Fruit fly (Drosophila melanogaster) whole organism, embryonic: ENCODE results near the gene CG7611.

Experiments
- Abd-B ChIP-seq: fragments of 200-800 bp; sonication (Bioruptor generic); optimal IDR thresholded peaks from 2 replicates; lab custom pipeline; 2018; ENCODE audit warnings: missing biosample characterization, mild to moderate bottlenecking, missing genetic modification characterization, moderate library complexity
- Atf3 ChIP-seq: fragments of 200-800 bp; sonication (Bioruptor generic); optimal IDR thresholded peaks from 3 replicates; lab custom pipeline; 2016; ENCODE audit warnings: missing biosample characterization, missing genetic modification characterization
- Awh ChIP-seq: fragments of 200-800 bp; sonication (Bioruptor generic); IDR thresholded peaks from 2 replicates; pipeline ENCODE4, ENCODE4 v1.3.6; 2022; ENCODE audit warnings: missing biosample characterization, missing genetic modification characterization
- B-H2 ChIP-seq: fragments of 200-800 bp; sonication (Bioruptor generic); optimal IDR thresholded peaks from 2 replicates; lab custom pipeline; 2018; ENCODE audit warnings: missing biosample characterization, mild to moderate bottlenecking, missing genetic modification characterization
- CG10543 ChIP-seq: fragments of 200-800 bp; sonication (Bioruptor generic); optimal IDR thresholded peaks from 3 replicates; lab custom pipeline; 2017; ENCODE audit warnings: missing biosample characterization, mild to moderate bottlenecking, missing genetic modification characterization, moderate library complexity
- CG10959 ChIP-seq: fragments of 200-800 bp; sonication (Bioruptor generic); IDR thresholded peaks from 2 replicates; pipeline ENCODE4 v1.3.6; 2022; ENCODE audit warnings: missing biosample characterization, missing genetic modification characterization
- CG10979 ChIP-seq: fragments of 200-800 bp; sonication (Bioruptor generic); optimal IDR thresholded peaks from 2 replicates; lab custom pipeline; 2018; ENCODE audit warnings: missing biosample characterization, mild to moderate bottlenecking, missing genetic modification characterization, moderate library complexity
- CG11504 ChIP-seq: fragments of 200-800 bp; sonication (Bioruptor generic); optimal IDR thresholded peaks from 3 replicates; lab custom pipeline; 2019; ENCODE audit warnings: missing biosample characterization, mild to moderate bottlenecking, missing genetic modification characterization, moderate library complexity
- CG11560 ChIP-seq: fragments of 200-800 bp; sonication (Bioruptor generic); IDR thresholded peaks from 3 replicates; pipeline ENCODE4 v1.3.6; 2022; ENCODE audit warnings: missing biosample characterization, missing genetic modification characterization
- CG12219 ChIP-seq: fragments of 200-800 bp; sonication (Bioruptor generic); optimal IDR thresholded peaks from 3 replicates; lab custom pipeline; 2018; ENCODE audit warnings: missing biosample characterization, mild to moderate bottlenecking, missing genetic modification characterization
- CG12236 ChIP-seq: fragments of 200-800 bp; sonication (Bioruptor generic); optimal IDR thresholded peaks from 2 replicates; lab custom pipeline; 2016; ENCODE audit warnings: missing biosample characterization, missing genetic modification characterization
- CG12942 ChIP-seq: fragments of 200-800 bp; sonication (Bioruptor generic); optimal IDR thresholded peaks from 3 replicates; lab custom pipeline; 2016; ENCODE audit warnings: missing biosample characterization, missing genetic modification characterization
- CG13424 ChIP-seq: fragments of 200-800 bp; sonication (Bioruptor generic); optimal IDR thresholded peaks from 2 replicates; lab custom pipeline; 2019; ENCODE audit warnings: missing biosample characterization, mild to moderate bottlenecking, missing genetic modification characterization, moderate library complexity
- CG14667 ChIP-seq: fragments of 200-800 bp; sonication (Bioruptor generic); IDR thresholded peaks from 2 replicates; pipeline ENCODE4 v1.3.6; 2022; ENCODE audit warnings: missing biosample characterization, missing genetic modification characterization
- CG15601 ChIP-seq: fragments of 200-800 bp; sonication (Bioruptor generic); optimal IDR thresholded peaks from 3 replicates; lab custom pipeline; 2019; ENCODE audit warnings: missing biosample characterization, mild to moderate bottlenecking, missing genetic modification characterization, moderate library complexity
- CG3065 ChIP-seq: fragments of 200-800 bp; sonication (Bioruptor generic); optimal IDR thresholded peaks from 2 replicates; lab custom pipeline; 2016; ENCODE audit warnings: missing biosample characterization, missing genetic modification characterization
- CG31365 ChIP-seq: fragments of 200-800 bp; sonication (Bioruptor generic); optimal IDR thresholded peaks from 2 replicates; lab custom pipeline; 2018; ENCODE audit warnings: missing biosample characterization, mild to moderate bottlenecking, missing genetic modification characterization
- CG3726 ChIP-seq: fragments of 200-800 bp; sonication (Bioruptor generic); IDR thresholded peaks from 3 replicates; pipeline ENCODE4, ENCODE4 v1.3.6; 2022; ENCODE audit warnings: missing biosample characterization, missing genetic modification characterization
- CG3995 ChIP-seq: fragments of 200-800 bp; sonication (Bioruptor generic); optimal IDR thresholded peaks from 3 replicates; lab custom pipeline; 2016; ENCODE audit warnings: missing biosample characterization, missing genetic modification characterization
- CG4707 ChIP-seq: fragments of 200-800 bp; sonication (Bioruptor generic); optimal IDR thresholded peaks from 2 replicates; lab custom pipeline; 2018; ENCODE audit warnings: missing biosample characterization, mild to moderate bottlenecking, missing genetic modification characterization, moderate library complexity
- CG6254 ChIP-seq: fragments of 200-800 bp; sonication (Bioruptor generic); optimal IDR thresholded peaks from 3 replicates; lab custom pipeline; 2017; ENCODE audit warnings: mild to moderate bottlenecking, missing biosample characterization, missing genetic modification reagents, missing genetic modification characterization
- CG7556 ChIP-seq: fragments of 200-800 bp; sonication (Bioruptor generic); optimal IDR thresholded peaks from 2 replicates; lab custom pipeline; 2017; ENCODE audit warnings: missing biosample characterization, mild to moderate bottlenecking, missing genetic modification characterization
- CG8388 ChIP-seq: fragments of 200-800 bp; sonication (Bioruptor generic); optimal IDR thresholded peaks from 2 replicates; lab custom pipeline; 2019; ENCODE audit warnings: missing biosample characterization, mild to moderate bottlenecking, missing genetic modification characterization, moderate library complexity
- CG9609 ChIP-seq: fragments of 200-800 bp; sonication (Bioruptor generic); optimal IDR thresholded peaks from 3 replicates; lab custom pipeline; 2016; ENCODE audit warnings: missing biosample characterization, missing genetic modification characterization
- D19A ChIP-seq: fragments of 200-800 bp; optimal IDR thresholded peaks from 3 replicates; lab custom pipeline; 2019; ENCODE audit warnings: missing biosample characterization, mild to moderate bottlenecking, missing genetic modification characterization, moderate library complexity
- Deaf1 ChIP-seq: fragments of 200-800 bp; optimal IDR thresholded peaks from 3 replicates; lab custom pipeline; 2019; ENCODE audit warnings: missing biosample characterization, mild to moderate bottlenecking, missing genetic modification characterization, moderate library complexity
- E2f1 ChIP-seq: fragments of 200-800 bp; sonication (Bioruptor generic); IDR thresholded peaks from 2 replicates; pipeline ENCODE4 v1.3.6; 2022; ENCODE audit warnings: missing biosample characterization, missing genetic modification characterization
- H2.0 ChIP-seq: fragments of 200-800 bp; sonication (Bioruptor generic); IDR thresholded peaks from 2 replicates; pipeline ENCODE4 v1.3.6; 2022; ENCODE audit warnings: missing biosample characterization, missing genetic modification characterization
- HmgZ ChIP-seq: fragments of 200-800 bp; sonication (Bioruptor generic); optimal IDR thresholded peaks from 2 replicates; lab custom pipeline; 2018; ENCODE audit warnings: missing biosample characterization, mild to moderate bottlenecking, missing genetic modification characterization
- Hmr ChIP-seq: fragments of 200-800 bp; sonication (Bioruptor generic); optimal IDR thresholded peaks from 3 replicates; lab custom pipeline; 2017; ENCODE audit warnings: mild to moderate bottlenecking, missing biosample characterization, missing genetic modification reagents, missing genetic modification characterization
- Jarid2 ChIP-seq: fragments of 200-800 bp; sonication (Bioruptor generic); optimal IDR thresholded peaks from 3 replicates; lab custom pipeline; 2017; ENCODE audit warnings: mild to moderate bottlenecking, missing biosample characterization, missing genetic modification reagents, missing genetic modification characterization
- Neu2 ChIP-seq: fragments of 200-800 bp; sonication (Bioruptor generic); optimal IDR thresholded peaks from 3 replicates; lab custom pipeline; 2016; ENCODE audit warnings: missing biosample characterization, missing genetic modification characterization, borderline replicate concordance
- Nf-YA ChIP-seq: fragments of 200-800 bp; sonication (Bioruptor generic); IDR thresholded peaks from 2 replicates; pipeline ENCODE4 v1.3.6; 2022; ENCODE audit warnings: missing biosample characterization, missing genetic modification characterization
- Oaz ChIP-seq: fragments of 200-800 bp; sonication (Bioruptor generic); IDR thresholded peaks from 2 replicates; pipeline ENCODE4 v1.3.6; 2022; ENCODE audit warnings: missing biosample characterization, missing genetic modification characterization
- Pdp1 ChIP-seq, 2 experiments: fragments of 200-800 bp; sonication (Bioruptor generic); optimal IDR thresholded peaks; 3 replicates each; lab custom pipeline; 2016; ENCODE audit warnings: missing biosample characterization in 2 of 2, missing genetic modification characterization in 2 of 2, mild to moderate bottlenecking in 1 of 2, moderate library complexity in 1 of 2
- Six4 ChIP-seq: fragments of 200-800 bp; sonication (Bioruptor generic); optimal IDR thresholded peaks from 2 replicates; lab custom pipeline; 2016; ENCODE audit warnings: missing biosample characterization, missing genetic modification characterization
- Sry-β ChIP-seq: fragments of 200-800 bp; sonication (Bioruptor generic); optimal IDR thresholded peaks from 2 replicates; lab custom pipeline; 2018; ENCODE audit warnings: missing biosample characterization, mild to moderate bottlenecking, missing genetic modification characterization, moderate library complexity
- TFAM ChIP-seq: fragments of 200-800 bp; sonication (Bioruptor generic); optimal IDR thresholded peaks from 2 replicates; lab custom pipeline; 2017; ENCODE audit warnings: missing biosample characterization, missing genetic modification characterization, inconsistent platforms
- bbx ChIP-seq: fragments of 200-800 bp; sonication (Bioruptor generic); IDR thresholded peaks from 2 replicates; pipeline ENCODE4 v1.3.6; 2022; ENCODE audit warnings: missing biosample characterization, missing genetic modification characterization; ENCODE audit not compliant: partially characterized antibody
- corto ChIP-seq: fragments of 200-800 bp; sonication (Bioruptor generic); optimal IDR thresholded peaks from 2 replicates; lab custom pipeline; 2016; ENCODE audit warnings: missing biosample characterization, mild to moderate bottlenecking, missing genetic modification characterization, moderate library complexity
- crol ChIP-seq: fragments of 200-800 bp; sonication (Bioruptor generic); IDR thresholded peaks from 2 replicates; pipeline ENCODE4 v1.3.6; 2022; ENCODE audit warnings: missing biosample characterization, missing genetic modification characterization
- fd3F ChIP-seq: fragments of 200-800 bp; sonication (Bioruptor generic); optimal IDR thresholded peaks from 2 replicates; lab custom pipeline; 2018; ENCODE audit warnings: missing biosample characterization, mild to moderate bottlenecking, missing genetic modification characterization, moderate library complexity
- gsb ChIP-seq: fragments of 200-800 bp; sonication (Bioruptor generic); IDR thresholded peaks from 2 replicates; pipeline ENCODE4 v1.3.6; 2022; ENCODE audit warnings: missing biosample characterization, missing genetic modification characterization
- kay ChIP-seq: fragments of 200-800 bp; sonication (Bioruptor generic); optimal IDR thresholded peaks from 2 replicates; lab custom pipeline; 2016; ENCODE audit warnings: missing biosample characterization, missing genetic modification characterization
- klu ChIP-seq: fragments of 200-800 bp; sonication (Bioruptor generic); IDR thresholded peaks from 2 replicates; pipeline ENCODE4 v1.3.6; 2022; ENCODE audit warnings: missing biosample characterization, missing genetic modification characterization
- repo ChIP-seq: fragments of 200-800 bp; sonication (Bioruptor generic); optimal IDR thresholded peaks from 2 replicates; lab custom pipeline; 2016; ENCODE audit warnings: missing biosample characterization, missing genetic modification characterization
- slp2 ChIP-seq: fragments of 200-800 bp; sonication (Bioruptor generic); optimal IDR thresholded peaks from 2 replicates; lab custom pipeline; 2016; ENCODE audit warnings: missing biosample characterization, missing genetic modification characterization
- sqz ChIP-seq: fragments of 200-800 bp; sonication (Bioruptor generic); optimal IDR thresholded peaks from 3 replicates; lab custom pipeline; 2018; ENCODE audit warnings: missing biosample characterization, mild to moderate bottlenecking, missing genetic modification characterization
- tio ChIP-seq: fragments of 200-800 bp; sonication (Bioruptor generic); optimal IDR thresholded peaks from 2 replicates; lab custom pipeline; 2017; ENCODE audit warnings: missing biosample characterization, missing genetic modification characterization, inconsistent platforms
- twi ChIP-seq: fragments of 200-800 bp; optimal IDR thresholded peaks from 2 replicates; lab custom pipeline; 2019; ENCODE audit warnings: missing biosample characterization, mild to moderate bottlenecking, missing genetic modification characterization, moderate library complexity
- zfh2 ChIP-seq: fragments of 200-800 bp; sonication (Bioruptor generic); optimal IDR thresholded peaks from 2 replicates; lab custom pipeline; 2016; ENCODE audit warnings: missing biosample characterization, missing genetic modification characterization

CG7611 gene

DNA sequence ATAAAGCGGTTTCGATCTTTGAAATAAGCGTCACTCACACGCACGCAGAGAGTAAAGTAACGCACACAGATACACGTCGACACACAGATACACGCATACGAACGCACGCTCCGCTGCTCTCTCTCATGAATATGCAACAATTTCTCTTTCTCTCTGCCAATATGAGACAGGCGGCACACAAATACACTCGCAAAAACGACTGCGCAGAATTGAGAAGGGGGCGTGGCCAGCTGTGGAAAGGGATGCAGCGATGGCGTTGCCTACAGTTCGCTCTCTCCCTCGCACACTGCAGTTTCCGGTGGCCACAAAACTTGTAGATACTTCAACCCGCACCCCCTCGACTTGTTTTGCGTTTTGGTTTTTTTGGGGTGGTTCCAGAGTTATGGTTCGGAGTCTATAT, 43.4 kb upstream of the CG7611 start (continued):
- TF ChIP-seq Hmr (no peak), sqz (GFP tag; lab: Kevin White, UChicago) (peak; percentile 66), HmgZ (tag; lab: Kevin White, UChicago) (no peak), CG3065 (peak; percentile 76), Jarid2 (GFP tag; lab: Kevin White, UChicago) (peak; percentile 79), Nf-YA (peak; percentile 86), B-H2 (GFP tag; lab: Kevin White, UChicago) (no peak), CG9609 (no peak), repo (GFP tag; lab: Kevin White, UChicago) (no peak), CG15601 (tag; lab: Kevin White, UChicago) (no peak), tio (no peak), CG10959 (GFP tag; lab: Robert Waterston, UW) (no peak), D19A (tag; lab: Kevin White, UChicago) (no peak), CG31365 (tag; lab: Kevin White, UChicago) (peak; percentile 56), CG11560 (tag; lab: Robert Waterston, UW) (no peak), slp2 (no peak), Awh (GFP tag; lab: Robert Waterston, UW) (no peak; the same call in 1 of the 2 replicates), CG12236 (no peak), CG12219 (GFP tag; lab: Kevin White, UChicago) (peak; percentile 44), kay (GFP tag; lab: Kevin White, UChicago) (no peak), crol (GFP tag; lab: Robert Waterston, UW) (peak; percentile 72), CG10543 (GFP tag; lab: Kevin White, UChicago) (no peak), Atf3 (GFP tag; lab: Kevin White, UChicago) (no peak), CG11504 (no peak), CG14667 (no peak), Six4 (no peak), CG12942 (GFP tag; lab: Kevin White, UChicago) (no peak), klu (no peak), gsb (GFP tag; lab: Robert Waterston, UW) (no peak), zfh2 (GFP tag; lab: Kevin White, UChicago) (no peak), corto (GFP tag; lab: Kevin White, UChicago) (no peak), CG4707 (GFP tag; lab: Kevin White, UChicago) (peak; percentile 68), TFAM (peak; percentile 0), CG7556 (GFP tag; lab: Kevin White, UChicago) (no peak), CG3995 (GFP tag; lab: Kevin White, UChicago) (no peak), Neu2 (GFP tag; lab: Kevin White, UChicago) (peak; percentile 50), Oaz (GFP tag; lab: Robert Waterston, UW) (no peak), CG6254 (GFP tag; lab: Kevin White, UChicago) (peak; percentile 41), fd3F (GFP tag; lab: Kevin White, UChicago) (no peak), Deaf1 (tag; lab: Kevin White, UChicago) (peak; percentile 49), H2.0 (GFP tag; lab: Robert Waterston, UW) (peak; percentile 41), twi (tag; lab: Kevin White, UChicago) (no peak), CG8388 (GFP tag; lab: Kevin White, UChicago) (peak; percentile 49), Abd-B (no peak), Sry-β (GFP tag; lab: Kevin White, UChicago) (no peak), CG3726 (no peak), CG10979 (tag; lab: Kevin White, UChicago) (peak; percentile 49), E2f1 (GFP tag; lab: Robert Waterston, UW) (no peak), CG13424 (tag; lab: Kevin White, UChicago) (no peak), Pdp1 (GFP tag; optimal IDR thresholded peaks at IDR 0.05; lab: Kevin White, UChicago) (peak in 1 of 2 experiments; percentile 8), bbx (GFP tag; lab: Robert Waterston, UW) (peak; percentile 23; the same call in 1 of the 2 replicates)
